Fruit fly (Drosophila melanogaster) whole organism, embryonic: ENCODE data around the gene CG14507.

Experiments used
- CG10366 ChIP-seq: fragments of 200-800 bp; sonication (Bioruptor generic); IDR thresholded peaks from 2 replicates; pipeline ENCODE4 v1.3.6; 2022; ENCODE audit warnings: missing biosample characterization, missing genetic modification characterization
- CG10654 ChIP-seq: fragments of 200-800 bp; sonication (Bioruptor generic); optimal IDR thresholded peaks from 2 replicates; lab custom pipeline; 2016; ENCODE audit warnings: missing biosample characterization, missing genetic modification characterization
- CG14441 ChIP-seq: fragments of 200-800 bp; sonication (Bioruptor generic); IDR thresholded peaks from 2 replicates; pipeline ENCODE4 v1.3.6; 2022; ENCODE audit warnings: missing biosample characterization, missing genetic modification characterization
- CG1529 ChIP-seq: fragments of 200-800 bp; sonication (Bioruptor generic); optimal IDR thresholded peaks from 3 replicates; lab custom pipeline; 2018; ENCODE audit warnings: missing biosample characterization, missing genetic modification characterization
- CG17186 ChIP-seq: fragments of 200-800 bp; sonication (Bioruptor generic); optimal IDR thresholded peaks from 3 replicates; lab custom pipeline; 2017; ENCODE audit warnings: missing biosample characterization, missing genetic modification reagents, missing genetic modification characterization
- CG17361 ChIP-seq: fragments of 200-800 bp; sonication (Bioruptor generic); IDR thresholded peaks from 3 replicates; pipeline ENCODE4 v1.3.6; 2022; ENCODE audit warnings: missing biosample characterization, missing genetic modification characterization
- CG2129 ChIP-seq: fragments of 200-800 bp; sonication (Bioruptor generic); IDR thresholded peaks from 2 replicates; pipeline ENCODE4 v1.3.6; 2022; ENCODE audit warnings: missing biosample characterization, missing genetic modification characterization; ENCODE audit not compliant: partially characterized antibody
- CG33213 ChIP-seq: fragments of 200-800 bp; sonication (Bioruptor generic); optimal IDR thresholded peaks from 3 replicates; lab custom pipeline; 2016; ENCODE audit warnings: missing biosample characterization, missing genetic modification characterization
- CG33557 ChIP-seq: fragments of 200-800 bp; sonication (Bioruptor generic); optimal IDR thresholded peaks from 2 replicates; lab custom pipeline; 2019; ENCODE audit warnings: missing biosample characterization, mild to moderate bottlenecking, missing genetic modification characterization, moderate library complexity
- CG3407 ChIP-seq: fragments of 200-800 bp; sonication (Bioruptor generic); optimal IDR thresholded peaks from 2 replicates; lab custom pipeline; 2018; ENCODE audit warnings: missing biosample characterization, mild to moderate bottlenecking, missing genetic modification characterization
- CG3726 ChIP-seq: fragments of 200-800 bp; sonication (Bioruptor generic); IDR thresholded peaks from 3 replicates; pipeline ENCODE4, ENCODE4 v1.3.6; 2022; ENCODE audit warnings: missing biosample characterization, missing genetic modification characterization
- CG3847 ChIP-seq: fragments of 200-800 bp; sonication (Bioruptor generic); IDR thresholded peaks from 2 replicates; pipeline ENCODE4 v1.3.6; 2022; ENCODE audit warnings: missing biosample characterization, missing genetic modification characterization
- CG4360 ChIP-seq: fragments of 200-800 bp; sonication (Bioruptor generic); IDR thresholded peaks from 2 replicates; pipeline ENCODE4 v1.3.6; 2022; ENCODE audit warnings: missing biosample characterization, missing genetic modification characterization
- CG6765 ChIP-seq: fragments of 200-800 bp; sonication (Bioruptor generic); optimal IDR thresholded peaks from 3 replicates; lab custom pipeline; 2017; ENCODE audit warnings: missing biosample characterization, mild to moderate bottlenecking, missing genetic modification characterization
- CG6791 ChIP-seq: fragments of 200-800 bp; sonication (Bioruptor generic); IDR thresholded peaks from 3 replicates; pipeline ENCODE4 v1.3.6; 2022; ENCODE audit warnings: missing biosample characterization, missing genetic modification characterization; ENCODE audit not compliant: partially characterized antibody
- CG7745 ChIP-seq: fragments of 200-800 bp; sonication (Bioruptor generic); optimal IDR thresholded peaks from 2 replicates; lab custom pipeline; 2018; ENCODE audit warnings: missing biosample characterization, mild to moderate bottlenecking, missing genetic modification characterization, moderate library complexity
- CG7987 ChIP-seq: fragments of 200-800 bp; sonication (Bioruptor generic); optimal IDR thresholded peaks from 2 replicates; lab custom pipeline; 2018; ENCODE audit warnings: missing biosample characterization, mild to moderate bottlenecking, missing genetic modification characterization, moderate library complexity
- CG8359 ChIP-seq: fragments of 200-800 bp; sonication (Bioruptor generic); optimal IDR thresholded peaks from 2 replicates; lab custom pipeline; 2017; ENCODE audit warnings: missing biosample characterization, mild to moderate bottlenecking, missing genetic modification characterization, borderline replicate concordance
- CG8478 ChIP-seq: fragments of >200 bp; optimal IDR thresholded peaks from 2 replicates; lab custom pipeline; 2018
- CG9876 ChIP-seq: fragments of 200-800 bp; sonication (Bioruptor generic); optimal IDR thresholded peaks from 2 replicates; lab custom pipeline; 2016; ENCODE audit warnings: missing biosample characterization, missing genetic modification characterization
- Dip2 ChIP-seq: fragments of 200-800 bp; sonication (Bioruptor generic); IDR thresholded peaks from 2 replicates; pipeline ENCODE4 v1.3.6; 2022; ENCODE audit warnings: missing biosample characterization, missing genetic modification characterization
- HLHmδ ChIP-seq: fragments of 200-800 bp; sonication (Bioruptor generic); optimal IDR thresholded peaks from 2 replicates; lab custom pipeline; 2018; ENCODE audit warnings: missing biosample characterization, mild to moderate bottlenecking, missing genetic modification characterization, moderate library complexity
- Hey ChIP-seq: fragments of 200-800 bp; sonication (Bioruptor generic); optimal IDR thresholded peaks from 3 replicates; lab custom pipeline; 2018; ENCODE audit warnings: missing biosample characterization, mild to moderate bottlenecking, missing genetic modification characterization
- Oli ChIP-seq: fragments of 200-800 bp; sonication (Bioruptor generic); optimal IDR thresholded peaks from 2 replicates; lab custom pipeline; 2018; ENCODE audit warnings: missing biosample characterization, mild to moderate bottlenecking, missing genetic modification characterization, moderate library complexity
- Pdp1 ChIP-seq, 2 experiments: fragments of 200-800 bp; sonication (Bioruptor generic); optimal IDR thresholded peaks; 3 replicates each; lab custom pipeline; 2016; ENCODE audit warnings: missing biosample characterization in 2 of 2, missing genetic modification characterization in 2 of 2, mild to moderate bottlenecking in 1 of 2, moderate library complexity in 1 of 2
- Rx ChIP-seq: fragments of 200-800 bp; sonication (Bioruptor generic); IDR thresholded peaks from 2 replicates; pipeline ENCODE4 v1.3.6; 2022; ENCODE audit warnings: missing biosample characterization, missing genetic modification characterization
- Side ChIP-seq: fragments of 200-800 bp; sonication (Bioruptor generic); optimal IDR thresholded peaks from 2 replicates; lab custom pipeline; 2016; ENCODE audit warnings: missing biosample characterization, missing genetic modification characterization
- Tbp ChIP-seq: fragments of >200 bp; optimal IDR thresholded peaks from 2 replicates; lab custom pipeline; 2018; ENCODE audit warnings: missing biosample characterization, missing genetic modification characterization
- ap ChIP-seq: fragments of 200-800 bp; sonication (Bioruptor generic); IDR thresholded peaks from 2 replicates; pipeline ENCODE4 v1.3.6; 2022; ENCODE audit warnings: missing biosample characterization, missing genetic modification characterization
- ara ChIP-seq: fragments of 200-800 bp; sonication (Bioruptor generic); IDR thresholded peaks from 2 replicates; pipeline ENCODE4 v1.3.6; 2022; ENCODE audit warnings: missing biosample characterization, missing genetic modification characterization
- dati ChIP-seq: fragments of 200-800 bp; sonication (Bioruptor generic); IDR thresholded peaks from 2 replicates; pipeline ENCODE4 v1.3.6; 2022; ENCODE audit warnings: missing biosample characterization, missing genetic modification characterization
- grn ChIP-seq: fragments of 200-800 bp; sonication (Bioruptor generic); optimal IDR thresholded peaks from 3 replicates; lab custom pipeline; 2017; ENCODE audit warnings: missing biosample characterization, missing genetic modification characterization
- jigr1 ChIP-seq: fragments of 200-800 bp; sonication (Bioruptor generic); IDR thresholded peaks from 3 replicates; pipeline ENCODE4 v1.3.6; 2022; ENCODE audit warnings: missing biosample characterization, missing genetic modification characterization
- jumu ChIP-seq: fragments of 200-800 bp; sonication (Bioruptor generic); optimal IDR thresholded peaks from 3 replicates; lab custom pipeline; 2016; ENCODE audit warnings: missing biosample characterization, missing genetic modification characterization
- lmd ChIP-seq: fragments of 200-800 bp; sonication (Bioruptor generic); IDR thresholded peaks from 2 replicates; pipeline ENCODE4 v1.3.6; 2022; ENCODE audit warnings: missing biosample characterization, missing genetic modification characterization
- lola ChIP-seq, 3 experiments: fragments of >200 bp in 2 of 3; fragments of 200-800 bp in 1 of 3; sonication (Bioruptor generic) in 1 of 3; optimal IDR thresholded peaks; 2 replicates each; lab custom pipeline; 2017 to 2019; ENCODE audit warnings: missing biosample characterization in 3 of 3, missing genetic modification characterization in 3 of 3, mild to moderate bottlenecking in 1 of 3, moderate library complexity in 1 of 3
- mirr ChIP-seq: fragments of 200-800 bp; sonication (Bioruptor generic); optimal IDR thresholded peaks from 3 replicates; lab custom pipeline; 2018; ENCODE audit warnings: missing biosample characterization, mild to moderate bottlenecking, missing genetic modification characterization
- nmo ChIP-seq: fragments of 200-800 bp; sonication (Bioruptor generic); optimal IDR thresholded peaks from 2 replicates; lab custom pipeline; 2018; ENCODE audit warnings: missing biosample characterization, mild to moderate bottlenecking, missing genetic modification characterization, moderate library complexity
- oc ChIP-seq: fragments of 200-800 bp; sonication (Bioruptor generic); optimal IDR thresholded peaks from 2 replicates; lab custom pipeline; 2018; ENCODE audit warnings: missing biosample characterization, mild to moderate bottlenecking, missing genetic modification characterization, moderate library complexity
- scrt ChIP-seq: fragments of 200-800 bp; sonication (Bioruptor generic); optimal IDR thresholded peaks from 2 replicates; lab custom pipeline; 2018; ENCODE audit warnings: missing biosample characterization, mild to moderate bottlenecking, missing genetic modification characterization, moderate library complexity
- sqz ChIP-seq: fragments of 200-800 bp; sonication (Bioruptor generic); optimal IDR thresholded peaks from 3 replicates; lab custom pipeline; 2018; ENCODE audit warnings: missing biosample characterization, mild to moderate bottlenecking, missing genetic modification characterization
- sr ChIP-seq: fragments of 200-800 bp; sonication (Bioruptor generic); IDR thresholded peaks from 3 replicates; pipeline ENCODE4 v1.3.6; 2022; ENCODE audit warnings: missing biosample characterization, missing genetic modification characterization
- stwl ChIP-seq: fragments of 200-800 bp; sonication (Bioruptor generic); optimal IDR thresholded peaks from 3 replicates; lab custom pipeline; 2018; ENCODE audit warnings: missing biosample characterization, mild to moderate bottlenecking, missing genetic modification characterization, moderate library complexity
- sug ChIP-seq: fragments of 200-800 bp; optimal IDR thresholded peaks from 2 replicates; lab custom pipeline; 2019; ENCODE audit warnings: missing biosample characterization, mild to moderate bottlenecking, missing genetic modification characterization, moderate library complexity
- zen ChIP-seq: fragments of 200-800 bp; sonication (Bioruptor generic); optimal IDR thresholded peaks from 3 replicates; lab custom pipeline; 2018; ENCODE audit warnings: missing biosample characterization, mild to moderate bottlenecking, missing genetic modification characterization, moderate library complexity
- zen2 ChIP-seq: fragments of 200-800 bp; sonication (Bioruptor generic); IDR thresholded peaks from 3 replicates; pipeline ENCODE4 v1.3.6; 2022; ENCODE audit warnings: missing biosample characterization, missing genetic modification characterization; ENCODE audit not compliant: partially characterized antibody

Gene CG14507

dm6 chr3R:29199807-29200693, 27.5 kb downstream of the CG14507 start, which contains the start of gene CG11899 (continued):
- TF ChIP-seq CG4360 (GFP tag; lab: Robert Waterston, UW) (0 out of 2 replicates have a peak, but pooled peaks have one; percentile 34), CG2129 (GFP tag; lab: Robert Waterston, UW) (no peak), CG33557 (GFP tag; lab: Kevin White, UChicago) (no peak), CG7987 (GFP tag; lab: Kevin White, UChicago) (no peak), stwl (tag; lab: Kevin White, UChicago) (no peak), Side (GFP tag; lab: Kevin White, UChicago) (no peak), CG14441 (GFP tag; lab: Robert Waterston, UW) (no peak), sqz (GFP tag; lab: Kevin White, UChicago) (no peak), Hey (tag; lab: Kevin White, UChicago) (no peak), ap (GFP tag; lab: Robert Waterston, UW) (no peak), lola (GFP tag; optimal IDR thresholded peaks at IDR 0.05; lab: Kevin White, UChicago) (no peak), Oli (tag; lab: Kevin White, UChicago) (no peak), jigr1 (GFP tag; lab: Robert Waterston, UW) (no peak), CG10366 (GFP tag; lab: Robert Waterston, UW) (no peak), Rx (no peak), jumu (no peak), CG7745 (tag; lab: Kevin White, UChicago) (no peak), dati (GFP tag; lab: Robert Waterston, UW) (no peak), CG8478 (lab: Kevin White, UChicago) (no peak), zen2 (GFP tag; lab: Robert Waterston, UW) (no peak), CG9876 (GFP tag; lab: Kevin White, UChicago) (no peak), CG6791 (GFP tag; lab: Robert Waterston, UW) (no peak), ara (GFP tag; lab: Robert Waterston, UW) (peak; percentile 40; the same call in 1 of the 2 replicates)

- TF ChIP-seq CG3847, result no peak
- TF ChIP-seq oc (tag; lab: Kevin White, UChicago), result peak; percentile 82
- TF ChIP-seq Pdp1 (GFP tag; optimal IDR thresholded peaks at IDR 0.05; lab: Kevin White, UChicago), result peak in 1 of 2 experiments; percentile 82
Measured at dm6 chr3R:29198299-29198698, 29.2 kb downstream of the CG14507 start.

dm6 chr3R:29196967-29197611, 30.4 kb downstream of the CG14507 start, which contains the start of gene CG14515:
Gene CG14515 (plus strand): TSS chr3R:29197556.
- TF ChIP-seq CG33213 (GFP tag; lab: Kevin White, UChicago), result no peak
- no peak for TF ChIP-seq CG17186 (GFP tag; lab: Kevin White, UChicago)
- no peak for TF ChIP-seq CG3726
- no peak for TF ChIP-seq HLHmδ
- TF ChIP-seq grn (GFP tag; lab: Kevin White, UChicago), result no peak
- no peak for TF ChIP-seq sr (GFP tag; lab: Robert Waterston, UW)
- TF ChIP-seq sug (tag; lab: Kevin White, UChicago), result no peak
- TF ChIP-seq zen (tag; lab: Kevin White, UChicago), result no peak
- TF ChIP-seq nmo, result peak; percentile 59
- no peak for TF ChIP-seq scrt (GFP tag; lab: Kevin White, UChicago)
- TF ChIP-seq CG10654 (GFP tag; lab: Kevin White, UChicago), result no peak
- no peak for TF ChIP-seq CG8359 (GFP tag; lab: Kevin White, UChicago)
- TF ChIP-seq CG9876 (GFP tag; lab: Kevin White, UChicago), result no peak
- TF ChIP-seq CG1529 (GFP tag; lab: Kevin White, UChicago), result no peak
- peak; percentile 44; the same call in 2 of the 3 replicates for TF ChIP-seq CG17361 (GFP tag; lab: Robert Waterston, UW)
- TF ChIP-seq CG6765 (GFP tag; lab: Kevin White, UChicago), result no peak
- TF ChIP-seq Tbp (GFP tag; lab: Kevin White, UChicago), result no peak
- no peak for TF ChIP-seq mirr (GFP tag; lab: Kevin White, UChicago)
- no peak for TF ChIP-seq CG3407
- peak; percentile 13; the same call in 1 of the 2 replicates for TF ChIP-seq lmd
- no peak for TF ChIP-seq Dip2
